Worm (Caenorhabditis elegans): ENCODE results near the gene T12D8.10.
A peak's percentile ranks its signal among the peaks of the same experiment; 100 is the strongest.

T12D8.10 gene

ce11 chrIII:13616793-13617192, 25.3 kb downstream of the T12D8.10 start, which contains the start of gene T12D8.9:
T12D8.9 (plus strand) TSS chrIII:13617104.
- TF ChIP-seq egl-43 (GFP tag; IDR thresholded peaks at IDR 0.05) (no peak), pqm-1 (tag; optimal IDR thresholded peaks at IDR 0.05) (no peak), dpl-1 (GFP tag; optimal IDR thresholded peaks at IDR 0.05) (no peak), zip-11 (GFP tag; IDR thresholded peaks at IDR 0.05) (no peak), F44E2.7 (GFP tag; IDR thresholded peaks at IDR 0.05) (no peak), aha-1 (tag) (no peak), dmd-8 (GFP tag; IDR thresholded peaks at IDR 0.05) (no peak), aly-2 (tag; optimal IDR thresholded peaks at IDR 0.05) (no peak), daf-16 (GFP tag; optimal IDR thresholded peaks at IDR 0.05) (peak in 1 of 2 experiments; percentile 17), daf-16 (tag; optimal IDR thresholded peaks at IDR 0.05) (no peak), nhr-102 (tag; optimal IDR thresholded peaks at IDR 0.05) (no peak), zfp-2 (tag; optimal IDR thresholded peaks at IDR 0.05) (no peak), unc-62 (GFP tag; optimal IDR thresholded peaks at IDR 0.05 in 1 of 2) (peak in 1 of 2 experiments; percentile 78), unc-62 (tag; optimal IDR thresholded peaks at IDR 0.05) (no peak), nhr-41 (GFP tag; IDR thresholded peaks at IDR 0.05) (no peak), dmd-9 (GFP tag; IDR thresholded peaks at IDR 0.05) (no peak), ceh-32 (tag; optimal IDR thresholded peaks at IDR 0.05; ENCODE audit: poor library complexity) (no peak), hmg-1.1 (GFP tag; IDR thresholded peaks at IDR 0.05) (no peak), attf-4 (tag; optimal IDR thresholded peaks at IDR 0.05) (no peak), madf-5 (GFP tag; IDR thresholded peaks at IDR 0.05) (no peak), arid-1 (GFP tag; conservative IDR thresholded peaks at IDR 0.05) (0 out of 2 replicates have a peak, but pooled peaks have one; percentile 5), ZK546.5 (tag; optimal IDR thresholded peaks at IDR 0.05) (no peak), hlh-11 (tag; optimal IDR thresholded peaks at IDR 0.05) (peak; percentile 42), daf-19 (GFP tag; conservative IDR thresholded peaks at IDR 0.05) (no peak), saeg-2 (GFP tag; IDR thresholded peaks at IDR 0.05) (no peak), mep-1 (tag; optimal IDR thresholded peaks at IDR 0.05) (no peak), lin-15B (tag; optimal IDR thresholded peaks at IDR 0.05) (no peak), lir-3 (tag; optimal IDR thresholded peaks at IDR 0.05) (no peak), daf-12 (tag; optimal IDR thresholded peaks at IDR 0.05) (no peak), mdt-29 (GFP tag; IDR thresholded peaks at IDR 0.05) (no peak), nhr-76 (tag; optimal IDR thresholded peaks at IDR 0.05) (no peak), snpc-4 (tag; optimal IDR thresholded peaks at IDR 0.05) (no peak), spr-3 (GFP tag; optimal IDR thresholded peaks at IDR 0.05) (no peak), ZK337.2 (GFP tag; IDR thresholded peaks at IDR 0.05) (no peak), jun-1 (tag; optimal IDR thresholded peaks at IDR 0.05) (no peak), nhr-48 (tag; optimal IDR thresholded peaks at IDR 0.05) (no peak)

- TF ChIP-seq nhr-41 (GFP tag; IDR thresholded peaks at IDR 0.05) (no peak), lin-29 (GFP tag; IDR thresholded peaks at IDR 0.05) (no peak), nhr-102 (tag; optimal IDR thresholded peaks at IDR 0.05) (no peak), egl-43 (GFP tag; IDR thresholded peaks at IDR 0.05) (peak; percentile 70; the same call in 1 of the 2 replicates), ztf-7 (tag; optimal IDR thresholded peaks at IDR 0.05) (no peak), tra-1 (GFP tag; IDR thresholded peaks at IDR 0.05) (peak; percentile 39; the same call in 1 of the 2 replicates), pha-4 (GFP tag; IDR thresholded peaks at IDR 0.05) (no peak), pha-4 (tag; optimal IDR thresholded peaks at IDR 0.05) (no peak), gei-8 (GFP tag; optimal IDR thresholded peaks at IDR 0.05) (no peak), dmd-9 (GFP tag; IDR thresholded peaks at IDR 0.05) (0 out of 2 replicates have a peak, but pooled peaks have one; percentile 43), dmd-6 (GFP tag; IDR thresholded peaks at IDR 0.05) (no peak), R02D3.7 (tag; optimal IDR thresholded peaks at IDR 0.05) (no peak), nhr-11 (tag; optimal IDR thresholded peaks at IDR 0.05) (no peak), nhr-25 (tag; optimal IDR thresholded peaks at IDR 0.05; ENCODE audit: borderline replicate concordance, insufficient read depth) (no peak), T26A8.4 (GFP tag; IDR thresholded peaks at IDR 0.05) (no peak), F44E2.7 (GFP tag; IDR thresholded peaks at IDR 0.05) (0 out of 2 replicates have a peak, but pooled peaks have one; percentile 41), F10B5.3 (tag; optimal IDR thresholded peaks at IDR 0.05) (no peak), mxl-3 (GFP tag; optimal IDR thresholded peaks at IDR 0.05) (no peak), ZK337.2 (GFP tag; IDR thresholded peaks at IDR 0.05) (no peak), mep-1 (tag; optimal IDR thresholded peaks at IDR 0.05) (no peak), php-3 (GFP tag; IDR thresholded peaks at IDR 0.05) (no peak), mdl-1 (tag; optimal IDR thresholded peaks at IDR 0.05) (no peak), mxl-2 (GFP tag; conservative IDR thresholded peaks at IDR 0.05) (peak; percentile 25; the same call in 1 of the 2 replicates), lsy-2 (tag; optimal IDR thresholded peaks at IDR 0.05) (no peak)
Measured at ce11 chrIII:13615530-13615929, 26.6 kb downstream of the T12D8.10 start.

Measured in whole organism, L4 larva.